Fruit fly (Drosophila melanogaster): ENCODE data around the gene sals.

sals gene

dm6 chr3R:11467812-11468211, 16.2 kb upstream of the sals start:
- TF ChIP-seq cyc (GFP tag; optimal IDR thresholded peaks at IDR 0.05) (no peak), eg (GFP tag; IDR thresholded peaks at IDR 0.05) (no peak), CG6808 (GFP tag; optimal IDR thresholded peaks at IDR 0.05) (no peak), pdm3 (GFP tag; optimal IDR thresholded peaks at IDR 0.05) (no peak)

DNA sequence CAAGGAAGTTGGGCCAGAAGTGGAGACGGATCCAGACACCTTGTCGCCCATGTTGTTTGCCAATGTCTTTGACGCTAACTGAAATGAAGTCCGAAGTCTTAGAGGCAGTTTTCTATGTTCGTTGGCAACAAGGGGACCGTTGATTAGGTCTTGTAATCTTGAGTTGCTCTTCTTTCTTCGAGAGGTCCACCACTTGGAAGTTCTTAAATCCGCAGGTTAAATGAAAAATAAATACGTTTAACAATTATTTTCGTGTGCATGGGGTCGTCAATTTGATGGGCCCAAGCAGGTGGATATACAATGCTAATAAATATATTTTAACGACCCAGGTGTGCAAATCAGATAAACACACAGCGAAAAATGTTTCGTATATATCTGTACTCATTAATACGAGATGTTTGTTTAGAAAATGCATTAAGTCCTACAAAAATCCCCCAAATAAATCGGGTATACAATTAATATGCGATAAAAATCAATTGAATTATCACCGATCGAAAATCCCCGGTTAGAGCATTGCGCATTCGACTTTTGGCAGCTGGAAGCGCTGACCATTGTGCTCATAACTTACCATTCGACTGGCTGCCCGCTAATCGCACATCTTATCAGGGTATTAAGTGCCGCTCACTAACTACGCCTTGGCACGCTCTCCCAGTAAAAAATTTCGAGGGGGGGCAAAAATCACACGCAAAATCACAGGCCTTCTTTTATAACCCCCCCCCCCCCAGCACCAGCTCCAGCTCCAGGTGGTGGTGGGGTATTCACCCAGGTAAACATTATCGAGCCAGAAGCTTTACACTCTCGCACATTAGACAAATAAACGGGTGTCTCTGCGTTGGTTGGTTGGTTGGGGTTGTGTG, 9.1 kb upstream of the sals start, which contains the start of gene PGRP-LB:
Gene PGRP-LB, minus strand, starts transcription at position 51 of the 857 bp plus-strand sequence.
- peak; percentile 51 for TF ChIP-seq CG32006 (GFP tag; optimal IDR thresholded peaks at IDR 0.05)
- TF ChIP-seq fkh (GFP tag; optimal IDR thresholded peaks at IDR 0.05) = peak; percentile 66
- peak; percentile 25 for TF ChIP-seq lz (GFP tag; optimal IDR thresholded peaks at IDR 0.05)
- peak; percentile 6 for TF ChIP-seq Met (GFP tag; optimal IDR thresholded peaks at IDR 0.05)
- TF ChIP-seq CG4318 (GFP tag; optimal IDR thresholded peaks at IDR 0.05) = no peak
- no peak for TF ChIP-seq spab (GFP tag; optimal IDR thresholded peaks at IDR 0.05)
- peak; percentile 51 for TF ChIP-seq Eip78C (GFP tag)
- peak; percentile 7 for TF ChIP-seq pdm3 (GFP tag; optimal IDR thresholded peaks at IDR 0.05)
- TF ChIP-seq dac (GFP tag; optimal IDR thresholded peaks at IDR 0.05) = no peak
- no peak for TF ChIP-seq net (GFP tag; optimal IDR thresholded peaks at IDR 0.05)
- TF ChIP-seq esn (GFP tag; optimal IDR thresholded peaks at IDR 0.05) = peak; percentile 9
- TF ChIP-seq Smox (GFP tag; optimal IDR thresholded peaks at IDR 0.05) = peak; percentile 29
- TF ChIP-seq svp (GFP tag) = peak; percentile 75
- TF ChIP-seq Sox14 (GFP tag; optimal IDR thresholded peaks at IDR 0.05) = peak; percentile 12
- peak; percentile 29 for TF ChIP-seq Hr39 (GFP tag; optimal IDR thresholded peaks at IDR 0.05)
- TF ChIP-seq Hr4 (GFP tag; optimal IDR thresholded peaks at IDR 0.05) = peak; percentile 11
- peak; percentile 24 for TF ChIP-seq CG31627 (GFP tag; optimal IDR thresholded peaks at IDR 0.05)

DNA sequence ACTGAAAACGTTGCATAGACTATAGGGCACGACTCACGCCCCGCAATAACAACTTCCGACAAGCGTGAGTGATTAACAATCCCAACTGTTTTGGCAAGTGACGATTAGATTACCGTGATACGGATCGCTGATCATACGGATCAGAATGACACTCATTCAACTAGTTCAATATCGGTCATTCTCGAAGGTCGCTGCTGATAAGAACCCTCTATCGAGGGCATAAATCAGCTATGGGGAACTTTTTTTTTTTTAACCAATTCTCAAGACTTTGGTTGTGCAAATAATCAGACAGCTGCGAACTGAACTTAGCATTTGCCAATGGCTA, 7.2 kb upstream of the sals start:
- no peak for TF ChIP-seq Ets21C (GFP tag; optimal IDR thresholded peaks at IDR 0.05)
- TF ChIP-seq CG1621 (tag; optimal IDR thresholded peaks at IDR 0.05) = no peak
- TF ChIP-seq cyc (GFP tag; optimal IDR thresholded peaks at IDR 0.05) = no peak
- no peak for TF ChIP-seq CG3919 (GFP tag; optimal IDR thresholded peaks at IDR 0.05)
- TF ChIP-seq fd85E (GFP tag; optimal IDR thresholded peaks at IDR 0.05) = no peak
- TF ChIP-seq fd59A (GFP tag; optimal IDR thresholded peaks at IDR 0.05) = no peak
- TF ChIP-seq salr (GFP tag; optimal IDR thresholded peaks at IDR 0.05) = no peak
- no peak for TF ChIP-seq Eip93F (GFP tag; optimal IDR thresholded peaks at IDR 0.05)
- TF ChIP-seq Eip75B (GFP tag; optimal IDR thresholded peaks at IDR 0.05) = no peak
- TF ChIP-seq Smox (GFP tag; optimal IDR thresholded peaks at IDR 0.05) = no peak
- TF ChIP-seq CG3032 (tag; optimal IDR thresholded peaks at IDR 0.05) = no peak
- TF ChIP-seq Hr38 (GFP tag; optimal IDR thresholded peaks at IDR 0.05) = no peak

- TF ChIP-seq CG31627 (GFP tag; optimal IDR thresholded peaks at IDR 0.05) = peak; percentile 28
- TF ChIP-seq Hr38 (GFP tag; optimal IDR thresholded peaks at IDR 0.05) = no peak
- no peak for TF ChIP-seq CG6808 (GFP tag; optimal IDR thresholded peaks at IDR 0.05)
- TF ChIP-seq CG6276 (GFP tag; optimal IDR thresholded peaks at IDR 0.05) = no peak
- no peak for TF ChIP-seq Lpt (GFP tag; optimal IDR thresholded peaks at IDR 0.05)
- TF ChIP-seq Gug (GFP tag; IDR thresholded peaks at IDR 0.05) = no peak
- no peak for TF ChIP-seq net (GFP tag; optimal IDR thresholded peaks at IDR 0.05)
- peak; percentile 36; the same call in 1 of the 3 replicates for TF ChIP-seq CG6163 (GFP tag; IDR thresholded peaks at IDR 0.05)
- no peak for TF ChIP-seq Sox102F (GFP tag; optimal IDR thresholded peaks at IDR 0.05)
- TF ChIP-seq Hr4 (GFP tag; optimal IDR thresholded peaks at IDR 0.05) = no peak
- peak; percentile 15 for TF ChIP-seq vri (GFP tag; optimal IDR thresholded peaks at IDR 0.05)
- TF ChIP-seq Met (GFP tag; optimal IDR thresholded peaks at IDR 0.05) = peak; percentile 27
- TF ChIP-seq CG8319 (GFP tag; optimal IDR thresholded peaks at IDR 0.05) = no peak
- TF ChIP-seq achi (GFP tag; optimal IDR thresholded peaks at IDR 0.05) = no peak
- TF ChIP-seq cyc (GFP tag; optimal IDR thresholded peaks at IDR 0.05) = peak; percentile 12
- no peak for TF ChIP-seq spab (GFP tag; optimal IDR thresholded peaks at IDR 0.05)
- TF ChIP-seq CG4318 (GFP tag; optimal IDR thresholded peaks at IDR 0.05) = no peak
- peak; percentile 49 for TF ChIP-seq Hr39 (GFP tag; optimal IDR thresholded peaks at IDR 0.05)
- no peak for TF ChIP-seq Blimp-1 (GFP tag; optimal IDR thresholded peaks at IDR 0.05)
- no peak for TF ChIP-seq CG6854 (GFP tag; optimal IDR thresholded peaks at IDR 0.05)
- no peak for TF ChIP-seq CG8632 (GFP tag; optimal IDR thresholded peaks at IDR 0.05)
- TF ChIP-seq ss (GFP tag; optimal IDR thresholded peaks at IDR 0.05) = no peak
- TF ChIP-seq Eip93F (GFP tag; optimal IDR thresholded peaks at IDR 0.05) = no peak
- TF ChIP-seq esn (GFP tag; optimal IDR thresholded peaks at IDR 0.05) = peak; percentile 27
- TF ChIP-seq Eip75B (GFP tag; optimal IDR thresholded peaks at IDR 0.05) = no peak
Measured at dm6 chr3R:11458022-11458850, 6.6 kb upstream of the sals start.

Data from whole organism, prepupa.